Worm (Caenorhabditis elegans) whole organism, L2 larva: ENCODE results near the gene C35D10.8.

Experiments used
- F13H6.1 ChIP-seq: sonication (generic microtip); optimal IDR thresholded peaks from 2 replicates; lab custom pipeline; 2016; ENCODE audit warnings: missing genetic modification characterization, missing compliant biosample characterization
- Y55F3AM.14 ChIP-seq: fragments of 200-800 bp; sonication (Bioruptor generic); optimal IDR thresholded peaks from 2 replicates; lab custom pipeline; 2018; ENCODE audit warnings: mild to moderate bottlenecking, missing genetic modification characterization, missing compliant biosample characterization
- ZK546.5 ChIP-seq: sonication (generic microtip); optimal IDR thresholded peaks from 2 replicates; lab custom pipeline; 2017; ENCODE audit warnings: missing biosample characterization, missing genetic modification characterization
- alr-1 ChIP-seq: fragments of 150-350 bp; optimal IDR thresholded peaks from 2 replicates; lab custom pipeline; 2014; ENCODE audit warnings: missing biosample characterization, missing genetic modification characterization
- crh-2 ChIP-seq: sonication (generic microtip); optimal IDR thresholded peaks from 2 replicates; lab custom pipeline; 2017; ENCODE audit warnings: missing biosample characterization, missing genetic modification characterization
- egl-27 ChIP-seq: sonication (generic microtip); optimal IDR thresholded peaks from 3 replicates; lab custom pipeline; 2017; ENCODE audit warnings: missing biosample characterization, missing genetic modification reagents, missing genetic modification characterization
- elt-1 ChIP-seq: fragments of 150-350 bp; optimal IDR thresholded peaks from 2 replicates; lab custom pipeline; 2014; ENCODE audit warnings: missing biosample characterization, missing genetic modification characterization
- fos-1 ChIP-seq: fragments of 150-350 bp; optimal IDR thresholded peaks from 2 replicates; lab custom pipeline; 2014; ENCODE audit warnings: missing biosample characterization, missing genetic modification characterization
- lin-11 ChIP-seq: fragments of 150-350 bp; sonication (generic microtip); optimal IDR thresholded peaks from 2 replicates; lab custom pipeline; 2014; ENCODE audit warnings: missing biosample characterization, missing genetic modification characterization, inconsistent platforms, mixed read lengths
- lin-39 ChIP-seq: fragments of 150-350 bp; optimal IDR thresholded peaks from 2 replicates; lab custom pipeline; 2014; ENCODE audit warnings: missing biosample characterization, missing genetic modification reagents, missing genetic modification characterization
- lsy-2 ChIP-seq, 2 experiments: fragments of 150-350 bp in 1 of 2; sonication (generic microtip) in 1 of 2; optimal IDR thresholded peaks; 2 replicates each; lab custom pipeline; 2014 to 2017; ENCODE audit warnings: missing biosample characterization in 2 of 2, missing genetic modification characterization in 2 of 2
- mab-5 ChIP-seq: fragments of 150-350 bp; optimal IDR thresholded peaks from 2 replicates; lab custom pipeline; 2014; ENCODE audit warnings: missing biosample characterization, missing genetic modification characterization
- mdl-1 ChIP-seq, 2 experiments: fragments of 150-350 bp in 1 of 2; sonication (generic microtip) in 1 of 2; optimal IDR thresholded peaks; 2 replicates each; lab custom pipeline; 2017; ENCODE audit warnings: missing biosample characterization in 2 of 2, missing genetic modification characterization in 2 of 2
- nhr-10 ChIP-seq: sonication (generic microtip); optimal IDR thresholded peaks from 2 replicates; lab custom pipeline; 2017; ENCODE audit warnings: missing biosample characterization, missing genetic modification characterization
- nhr-11 ChIP-seq: fragments of 150-350 bp; optimal IDR thresholded peaks from 2 replicates; lab custom pipeline; 2014; ENCODE audit warnings: missing biosample characterization, missing genetic modification characterization
- nhr-12 ChIP-seq: fragments of 150-350 bp; optimal IDR thresholded peaks from 2 replicates; lab custom pipeline; 2014; ENCODE audit warnings: missing biosample characterization, missing genetic modification characterization
- nhr-129 ChIP-seq: fragments of 150-350 bp; optimal IDR thresholded peaks from 2 replicates; lab custom pipeline; 2014; ENCODE audit warnings: missing biosample characterization, missing genetic modification characterization
- nhr-21 ChIP-seq: fragments of 150-350 bp; optimal IDR thresholded peaks from 2 replicates; lab custom pipeline; 2014; ENCODE audit warnings: missing biosample characterization, missing genetic modification characterization
- nhr-23 ChIP-seq: fragments of 150-350 bp; optimal IDR thresholded peaks from 2 replicates; lab custom pipeline; 2014; ENCODE audit warnings: missing biosample characterization, missing genetic modification reagents, missing genetic modification characterization
- nhr-25 ChIP-seq: fragments of 150-350 bp; sonication (generic microtip); optimal IDR thresholded peaks from 3 replicates; lab custom pipeline; 2014; ENCODE audit warnings: missing biosample characterization, missing genetic modification characterization
- nhr-6 ChIP-seq: fragments of 150-350 bp; optimal IDR thresholded peaks from 2 replicates; lab custom pipeline; 2014; ENCODE audit warnings: missing biosample characterization, missing genetic modification characterization
- nhr-77 ChIP-seq: fragments of 150-350 bp; optimal IDR thresholded peaks from 2 replicates; lab custom pipeline; 2014; ENCODE audit warnings: missing biosample characterization, missing genetic modification characterization
- sma-3 ChIP-seq: sonication (generic microtip); optimal IDR thresholded peaks from 2 replicates; lab custom pipeline; 2016; ENCODE audit warnings: missing genetic modification reagents, missing genetic modification characterization, missing compliant biosample characterization
- sma-9 ChIP-seq, 2 experiments: fragments of 150-350 bp in 1 of 2; sonication (generic microtip) in 1 of 2; optimal IDR thresholded peaks; 2 replicates each; lab custom pipeline; 2014 to 2016; ENCODE audit warnings: missing genetic modification characterization in 2 of 2, mild to moderate bottlenecking in 1 of 2, missing biosample characterization in 1 of 2, missing compliant biosample characterization in 1 of 2, missing genetic modification reagents in 1 of 2, moderate library complexity in 1 of 2
- unc-39 ChIP-seq: fragments of 150-350 bp; optimal IDR thresholded peaks from 2 replicates; lab custom pipeline; 2014; ENCODE audit warnings: missing biosample characterization, missing genetic modification characterization
- unc-62 ChIP-seq: fragments of 150-350 bp; optimal IDR thresholded peaks from 2 replicates; lab custom pipeline; 2014; ENCODE audit warnings: missing biosample characterization, missing genetic modification reagents, missing genetic modification characterization
- zag-1 ChIP-seq: fragments of 150-350 bp; optimal IDR thresholded peaks from 2 replicates; lab custom pipeline; 2014; ENCODE audit warnings: missing biosample characterization, missing genetic modification characterization
- ztf-1 ChIP-seq: fragments of 200-800 bp; sonication (Bioruptor generic); conservative IDR thresholded peaks from 2 replicates; pipeline ENCODE4 v1.3.6; 2022; ENCODE audit warnings: missing genetic modification characterization, missing compliant biosample characterization
- ztf-11 ChIP-seq: sonication (generic microtip); optimal IDR thresholded peaks from 2 replicates; lab custom pipeline; 2017; ENCODE audit warnings: missing biosample characterization, missing genetic modification characterization
- ztf-4 ChIP-seq: fragments of 150-350 bp; optimal IDR thresholded peaks from 2 replicates; lab custom pipeline; 2014; ENCODE audit warnings: missing biosample characterization, missing genetic modification characterization

Gene C35D10.8

ce11 chrIII:4878281-4878680 is 23.3 kb downstream of the C35D10.8 start, which contains the start of the genes tost-1 and arx-6 (continued):
- TF ChIP-seq nhr-21 (tag; lab: Kevin White, UChicago) (no peak), zag-1 (tag; lab: Kevin White, UChicago) (no peak), lin-11 (tag; lab: Kevin White, UChicago) (no peak), Y55F3AM.14 (GFP tag; lab: Kevin White, UChicago) (no peak), nhr-10 (no peak), lsy-2 (tag; optimal IDR thresholded peaks at IDR 0.05; lab: Kevin White, UChicago) (peak in 1 of 2 experiments; percentile 70), ztf-1 (GFP tag; lab: Robert Waterston, UW) (no peak), nhr-12 (tag; lab: Kevin White, UChicago) (no peak), nhr-25 (no peak), fos-1 (tag; lab: Kevin White, UChicago) (peak; percentile 68), egl-27 (tag; lab: Kevin White, UChicago) (no peak)

- TF ChIP-seq ZK546.5 (tag; lab: Kevin White, UChicago) (no peak), lin-11 (tag; lab: Kevin White, UChicago) (no peak), nhr-10 (no peak), elt-1 (no peak), unc-39 (tag; lab: Kevin White, UChicago) (no peak), mab-5 (no peak), nhr-129 (no peak), lin-39 (tag; lab: Kevin White, UChicago) (no peak), nhr-21 (tag; lab: Kevin White, UChicago) (no peak), unc-62 (GFP tag; lab: Kevin White, UChicago) (no peak), crh-2 (tag; lab: Kevin White, UChicago) (no peak), sma-3 (GFP tag; lab: Kevin White, UChicago) (no peak), lsy-2 (tag; optimal IDR thresholded peaks at IDR 0.05; lab: Kevin White, UChicago) (no peak), F13H6.1 (no peak), mdl-1 (tag; optimal IDR thresholded peaks at IDR 0.05; lab: Kevin White, UChicago) (no peak)
- TF ChIP-seq, all 48 proteins: peak for 0
Measured at ce11 chrIII:4879445-4879844, 24.4 kb downstream of the C35D10.8 start, which contains the start of gene C35D10.1. Gene C35D10.1, plus strand, starts transcription at chrIII:4879745.

- TF ChIP-seq unc-39 (tag; lab: Kevin White, UChicago), result no peak
- peak; percentile 24 for TF ChIP-seq fos-1 (tag; lab: Kevin White, UChicago)
Measured at ce11 chrIII:4881955-4882354, 26.9 kb downstream of the C35D10.8 start.

- TF ChIP-seq ztf-4 (no peak), fos-1 (tag; lab: Kevin White, UChicago) (peak; percentile 77)
Measured at ce11 chrIII:4883429-4883828, 28.4 kb downstream of the C35D10.8 start, which contains the start of gene clec-5. Gene clec-5, minus strand, starts transcription at chrIII:4883606.

ce11 chrIII:4887291-4887690 is 32.3 kb downstream of the C35D10.8 start, which contains the start of gene clec-6:
Gene clec-6, minus strand, starts transcription at chrIII:4887444.
- TF ChIP-seq crh-2 (tag; lab: Kevin White, UChicago) (no peak), mab-5 (no peak), fos-1 (tag; lab: Kevin White, UChicago) (peak; percentile 84)

- TF ChIP-seq alr-1, result no peak
- no peak for TF ChIP-seq nhr-21 (tag; lab: Kevin White, UChicago)
- TF ChIP-seq elt-1, result no peak
- TF ChIP-seq sma-9 (GFP tag; optimal IDR thresholded peaks at IDR 0.05; lab: Kevin White, UChicago), result no peak
- no peak for TF ChIP-seq sma-9 (tag; optimal IDR thresholded peaks at IDR 0.05; lab: Kevin White, UChicago)
- TF ChIP-seq nhr-23 (tag; lab: Kevin White, UChicago), result no peak
- no peak for TF ChIP-seq nhr-77 (tag; lab: Kevin White, UChicago)
- no peak for TF ChIP-seq ztf-11
- TF ChIP-seq, all 48 proteins: peak for 0
Measured at ce11 chrIII:4890997-4891396, 36.0 kb downstream of the C35D10.8 start, which contains the start of gene F26F4.5. Gene F26F4.5, minus strand, starts transcription at chrIII:4891252.

ce11 chrIII:4893540-4893939 is 38.5 kb downstream of the C35D10.8 start, which contains the start of gene F26F4.6:
Gene F26F4.6, minus strand, starts transcription at chrIII:4893640.
- no peak for TF ChIP-seq nhr-6 (tag; lab: Kevin White, UChicago)
- TF ChIP-seq nhr-11 (tag; lab: Kevin White, UChicago), result no peak
- TF ChIP-seq, all 48 proteins: peak for 0
